Fruit fly (Drosophila melanogaster): ENCODE results near the gene bur.
A peak's percentile ranks its signal among the peaks of the same experiment; 100 is the strongest.

Gene bur

dm6 chr2L:21221114-21221578 is 41.7 kb upstream of the bur start, which contains the start of gene CG8677 (continued):
- TF ChIP-seq CG2129 (GFP tag; IDR thresholded peaks at IDR 0.05; ENCODE audit: partially characterized antibody) = no peak
- TF ChIP-seq HLH4C (GFP tag; IDR thresholded peaks at IDR 0.05; ENCODE audit: partially characterized antibody) = peak; percentile 42; the same call in 1 of the 3 replicates
- no peak for TF ChIP-seq h (optimal IDR thresholded peaks at IDR 0.05)
- TF ChIP-seq HmgZ (tag; optimal IDR thresholded peaks at IDR 0.05) = peak; percentile 57
- no peak for TF ChIP-seq gt (GFP tag; IDR thresholded peaks at IDR 0.05)
- TF ChIP-seq CG6683 (GFP tag; optimal IDR thresholded peaks at IDR 0.05) = no peak
- TF ChIP-seq CG9797 (GFP tag; optimal IDR thresholded peaks at IDR 0.05) = peak; percentile 84
- TF ChIP-seq CG12219 (GFP tag; optimal IDR thresholded peaks at IDR 0.05) = no peak
- no peak for TF ChIP-seq CG42726 (GFP tag; IDR thresholded peaks at IDR 0.05; ENCODE audit: partially characterized antibody)
- peak; percentile 18 for TF ChIP-seq zf30C (GFP tag; optimal IDR thresholded peaks at IDR 0.05)
- no peak for TF ChIP-seq z (GFP tag; IDR thresholded peaks at IDR 0.05)
- no peak for TF ChIP-seq Six4 (GFP tag; optimal IDR thresholded peaks at IDR 0.05)
- no peak for TF ChIP-seq ttk (GFP tag; IDR thresholded peaks at IDR 0.05)
- TF ChIP-seq CG13894 (tag; optimal IDR thresholded peaks at IDR 0.05) = no peak
- no peak for TF ChIP-seq klu (GFP tag; IDR thresholded peaks at IDR 0.05)
- no peak for TF ChIP-seq bsh (GFP tag; optimal IDR thresholded peaks at IDR 0.05)
- TF ChIP-seq Hey (tag; optimal IDR thresholded peaks at IDR 0.05) = no peak
- no peak for TF ChIP-seq chn (GFP tag; optimal IDR thresholded peaks at IDR 0.05)
- TF ChIP-seq ERR (GFP tag; optimal IDR thresholded peaks at IDR 0.05) = no peak
- TF ChIP-seq ase (GFP tag; IDR thresholded peaks at IDR 0.05) = no peak
- TF ChIP-seq toy (GFP tag; IDR thresholded peaks at IDR 0.05) = no peak

- TF ChIP-seq CG6854 (GFP tag; optimal IDR thresholded peaks at IDR 0.05) (no peak), Gug (GFP tag; IDR thresholded peaks at IDR 0.05) (no peak), Stat92E (GFP tag; optimal IDR thresholded peaks at IDR 0.05) (no peak), gcm2 (GFP tag; optimal IDR thresholded peaks at IDR 0.05) (no peak), wdn (GFP tag; IDR thresholded peaks at IDR 0.05) (no peak), lab (GFP tag; optimal IDR thresholded peaks at IDR 0.05) (no peak), CG1233 (GFP tag; optimal IDR thresholded peaks at IDR 0.05) (no peak), az2 (GFP tag; optimal IDR thresholded peaks at IDR 0.05) (no peak), CG7745 (tag; optimal IDR thresholded peaks at IDR 0.05) (no peak), CG18476 (GFP tag; optimal IDR thresholded peaks at IDR 0.05) (no peak), zen2 (GFP tag; IDR thresholded peaks at IDR 0.05; ENCODE audit: partially characterized antibody) (no peak), eve (GFP tag; optimal IDR thresholded peaks at IDR 0.05) (no peak), CoRest (tag; optimal IDR thresholded peaks at IDR 0.05) (peak; percentile 14), CG15514 (GFP tag; optimal IDR thresholded peaks at IDR 0.05) (peak; percentile 98), oc (tag; optimal IDR thresholded peaks at IDR 0.05) (no peak), CG18011 (GFP tag; optimal IDR thresholded peaks at IDR 0.05) (no peak), CG11247 (GFP tag; IDR thresholded peaks at IDR 0.05) (no peak), nom (GFP tag; optimal IDR thresholded peaks at IDR 0.05) (no peak), Ssrp (tag; optimal IDR thresholded peaks at IDR 0.05) (no peak), pzg (GFP tag; optimal IDR thresholded peaks at IDR 0.05) (peak; percentile 28), cg (GFP tag; optimal IDR thresholded peaks at IDR 0.05) (peak; percentile 62), CG4854 (GFP tag; optimal IDR thresholded peaks at IDR 0.05) (no peak), CG3995 (GFP tag; optimal IDR thresholded peaks at IDR 0.05) (peak; percentile 83), CG10462 (GFP tag; optimal IDR thresholded peaks at IDR 0.05) (peak; percentile 84), ap (GFP tag; IDR thresholded peaks at IDR 0.05) (no peak), CG9876 (GFP tag; optimal IDR thresholded peaks at IDR 0.05) (no peak), D (optimal IDR thresholded peaks at IDR 0.05) (no peak), D (GFP tag; optimal IDR thresholded peaks at IDR 0.05) (no peak), CG4617 (GFP tag; optimal IDR thresholded peaks at IDR 0.05; ENCODE audit: borderline replicate concordance) (peak; percentile 12), psq (GFP tag; optimal IDR thresholded peaks at IDR 0.05) (no peak)
Measured at dm6 chr2L:21220396-21220795, 40.9 kb upstream of the bur start, which contains the start of gene Atg18b. Gene Atg18b (minus strand): TSS chr2L:21220572.

All from whole organism, embryonic.